Fruit fly (Drosophila melanogaster) whole organism, adult: Measurements from ENCODE around the gene nonA-l.

Experiments used
- CG7101 ChIP-seq: fragments of 200-800 bp; sonication (Bioruptor generic); optimal IDR thresholded peaks from 2 replicates; lab custom pipeline; 2018; ENCODE audit warnings: missing biosample characterization, mild to moderate bottlenecking, missing genetic modification characterization, moderate library complexity
- Crg-1 ChIP-seq: fragments of 200-800 bp; sonication (Bioruptor generic); optimal IDR thresholded peaks from 2 replicates; lab custom pipeline; 2016; ENCODE audit warnings: missing biosample characterization, missing genetic modification characterization
- Mnt ChIP-seq: fragments of 200-800 bp; sonication (Bioruptor generic); optimal IDR thresholded peaks from 2 replicates; lab custom pipeline; 2016; ENCODE audit warnings: missing biosample characterization, mild to moderate bottlenecking, missing genetic modification characterization
- cic ChIP-seq: fragments of 200-800 bp; sonication (Bioruptor generic); optimal IDR thresholded peaks from 2 replicates; lab custom pipeline; 2017; ENCODE audit warnings: missing biosample characterization, mild to moderate bottlenecking, missing genetic modification characterization, moderate library complexity

dm6 chr3R:16630564-16630963, 9.4 kb upstream of the nonA-l start:
- no peak for TF ChIP-seq cic
- no peak for TF ChIP-seq CG7101 (tag; lab: Kevin White, UChicago)
- TF ChIP-seq Crg-1 (GFP tag; lab: Kevin White, UChicago): no peak
- no peak for TF ChIP-seq Mnt
